Worm (Caenorhabditis elegans) whole organism, L1 larva: ENCODE measurements around the gene gcy-14.

Source experiments
- C04F5.9 ChIP-seq: sonication (generic microtip); optimal IDR thresholded peaks from 2 replicates; lab custom pipeline; 2016; ENCODE audit warnings: missing genetic modification characterization, missing compliant biosample characterization
- C34B4.2 ChIP-seq: sonication (generic microtip); optimal IDR thresholded peaks from 2 replicates; lab custom pipeline; 2017; ENCODE audit warnings: mild to moderate bottlenecking, missing genetic modification characterization, missing compliant biosample characterization
- F16B12.6 ChIP-seq: fragments of 150-350 bp; optimal IDR thresholded peaks from 2 replicates; lab custom pipeline; 2014; ENCODE audit warnings: missing biosample characterization, missing genetic modification characterization
- Y116A8C.19 ChIP-seq: sonication (generic microtip); optimal IDR thresholded peaks from 2 replicates; lab custom pipeline; 2016; ENCODE audit warnings: missing compliant biosample characterization, missing genetic modification characterization, borderline replicate concordance
- aha-1 ChIP-seq: fragments of 150-350 bp; optimal IDR thresholded peaks from 2 replicates; lab custom pipeline; 2014; ENCODE audit warnings: missing biosample characterization, missing genetic modification characterization
- alr-1 ChIP-seq: fragments of 200-800 bp; sonication (Bioruptor generic); optimal IDR thresholded peaks from 2 replicates; lab custom pipeline; 2018; ENCODE audit warnings: borderline replicate concordance, mild to moderate bottlenecking, missing genetic modification characterization, missing compliant biosample characterization
- aly-2 ChIP-seq: fragments of 150-350 bp; optimal IDR thresholded peaks from 2 replicates; lab custom pipeline; 2014; ENCODE audit warnings: missing biosample characterization, missing genetic modification characterization
- blmp-1 ChIP-seq: fragments of 150-350 bp; optimal IDR thresholded peaks from 2 replicates; lab custom pipeline; 2014; ENCODE audit warnings: missing biosample characterization, missing genetic modification characterization
- ceh-8 ChIP-seq: fragments of 200-800 bp; sonication (Bioruptor generic); optimal IDR thresholded peaks from 2 replicates; lab custom pipeline; 2018; ENCODE audit warnings: mild to moderate bottlenecking, missing genetic modification characterization, moderate library complexity, missing compliant biosample characterization
- ceh-82 ChIP-seq, 3 experiments: fragments of 150-350 bp in 1 of 3; sonication (generic microtip) in 2 of 3; optimal IDR thresholded peaks; 2 replicates each; lab custom pipeline; 2014 to 2017; ENCODE audit warnings: missing biosample characterization in 3 of 3, missing genetic modification characterization in 3 of 3
- ceh-90 ChIP-seq: sonication (generic microtip); optimal IDR thresholded peaks from 2 replicates; lab custom pipeline; 2016; ENCODE audit warnings: missing genetic modification characterization, missing compliant biosample characterization
- ces-1 ChIP-seq: fragments of 150-350 bp; optimal IDR thresholded peaks from 2 replicates; lab custom pipeline; 2014; ENCODE audit warnings: missing biosample characterization, missing genetic modification reagents, missing genetic modification characterization
- dpl-1 ChIP-seq, 3 experiments: fragments of 150-350 bp in 2 of 3; sonication (generic microtip) in 1 of 3; optimal IDR thresholded peaks; 2 replicates each; lab custom pipeline; 2014 to 2017; ENCODE audit warnings: missing biosample characterization in 3 of 3, missing genetic modification characterization in 3 of 3, missing genetic modification reagents in 3 of 3
- dsc-1 ChIP-seq: sonication (generic microtip); optimal IDR thresholded peaks from 2 replicates; lab custom pipeline; 2016; ENCODE audit warnings: mild to moderate bottlenecking, missing genetic modification characterization, missing compliant biosample characterization
- efl-1 ChIP-seq, 4 experiments: fragments of 150-350 bp; optimal IDR thresholded peaks in 3 of 4; peaks in 1 of 4; 1 replicate in 1 of 4; 2 replicates in 3 of 4; lab custom pipeline; 2014; ENCODE audit warnings: missing biosample characterization in 2 of 4, missing genetic modification characterization in 2 of 4, missing genetic modification reagents in 2 of 4
- elt-2 ChIP-seq: sonication (generic microtip); optimal IDR thresholded peaks from 2 replicates; lab custom pipeline; 2016; ENCODE audit warnings: missing genetic modification characterization, mild to moderate bottlenecking, inconsistent platforms, missing compliant biosample characterization, missing genetic modification reagents
- fkh-4 ChIP-seq: sonication (generic microtip); optimal IDR thresholded peaks from 2 replicates; lab custom pipeline; 2016; ENCODE audit warnings: missing compliant biosample characterization, missing genetic modification characterization, borderline replicate concordance
- fkh-8 ChIP-seq: sonication (generic microtip); optimal IDR thresholded peaks from 2 replicates; lab custom pipeline; 2016; ENCODE audit warnings: mild to moderate bottlenecking, missing genetic modification characterization, missing compliant biosample characterization
- fos-1 ChIP-seq: fragments of 150-350 bp; optimal IDR thresholded peaks from 2 replicates; lab custom pipeline; 2014; ENCODE audit warnings: missing biosample characterization, missing genetic modification characterization
- hlh-17 ChIP-seq: fragments of 200-800 bp; sonication (Bioruptor generic); optimal IDR thresholded peaks from 2 replicates; lab custom pipeline; 2018; ENCODE audit warnings: missing genetic modification characterization, mild to moderate bottlenecking, missing compliant biosample characterization, moderate library complexity, borderline replicate concordance
- isw-1 ChIP-seq: fragments of 200-800 bp; sonication (Bioruptor generic); IDR thresholded peaks from 2 replicates; pipeline ENCODE4 v1.3.6; 2022; ENCODE audit warnings: missing genetic modification characterization, missing compliant biosample characterization
- jun-1 ChIP-seq: fragments of 150-350 bp; optimal IDR thresholded peaks from 2 replicates; lab custom pipeline; 2014; ENCODE audit warnings: missing biosample characterization, missing genetic modification reagents, missing genetic modification characterization
- lin-13 ChIP-seq: fragments of 150-350 bp; optimal IDR thresholded peaks from 2 replicates; lab custom pipeline; 2014; ENCODE audit warnings: missing biosample characterization, missing genetic modification reagents, missing genetic modification characterization
- lin-14 ChIP-seq: fragments of 200-800 bp; sonication (Bioruptor generic); optimal IDR thresholded peaks from 2 replicates; lab custom pipeline; 2018; ENCODE audit warnings: mild to moderate bottlenecking, missing genetic modification characterization, moderate library complexity, missing compliant biosample characterization
- lin-35 ChIP-seq, 2 experiments: fragments of 150-350 bp; optimal IDR thresholded peaks; 2 replicates each; lab custom pipeline; 2014; ENCODE audit warnings: missing biosample characterization in 2 of 2, missing genetic modification characterization in 2 of 2, missing genetic modification reagents in 2 of 2
- lsy-2 ChIP-seq, 2 experiments: fragments of 150-350 bp; optimal IDR thresholded peaks; 2 replicates each; lab custom pipeline; 2014; ENCODE audit warnings: missing biosample characterization in 2 of 2, missing genetic modification characterization in 2 of 2
- mdl-1 ChIP-seq, 2 experiments: fragments of 150-350 bp; optimal IDR thresholded peaks; 2 replicates each; lab custom pipeline; 2014 to 2017; ENCODE audit warnings: missing biosample characterization in 2 of 2, missing genetic modification characterization in 2 of 2, inconsistent platforms in 1 of 2
- mep-1 ChIP-seq: fragments of 150-350 bp; optimal IDR thresholded peaks from 2 replicates; lab custom pipeline; 2014; ENCODE audit warnings: missing biosample characterization, missing genetic modification characterization
- nhr-11 ChIP-seq: fragments of 150-350 bp; optimal IDR thresholded peaks from 2 replicates; lab custom pipeline; 2014; ENCODE audit warnings: missing biosample characterization, missing genetic modification characterization
- nhr-12 ChIP-seq: sonication (generic microtip); optimal IDR thresholded peaks from 2 replicates; lab custom pipeline; 2017; ENCODE audit warnings: missing biosample characterization, missing genetic modification characterization
- nhr-19 ChIP-seq: fragments of 200-800 bp; sonication (Bioruptor generic); conservative IDR thresholded peaks from 2 replicates; pipeline ENCODE4 v1.3.6; 2022; ENCODE audit warnings: missing genetic modification characterization, missing compliant biosample characterization
- nhr-47 ChIP-seq: sonication (generic microtip); optimal IDR thresholded peaks from 2 replicates; lab custom pipeline; 2016; ENCODE audit warnings: mild to moderate bottlenecking, missing genetic modification characterization, moderate library complexity, missing compliant biosample characterization
- nhr-71 ChIP-seq: sonication (generic microtip); optimal IDR thresholded peaks from 2 replicates; lab custom pipeline; 2016; ENCODE audit warnings: mild to moderate bottlenecking, missing genetic modification characterization, moderate library complexity, missing compliant biosample characterization
- nhr-76 ChIP-seq: sonication (generic microtip); optimal IDR thresholded peaks from 2 replicates; lab custom pipeline; 2017; ENCODE audit warnings: missing biosample characterization, missing genetic modification characterization
- nhr-84 ChIP-seq: sonication (generic microtip); optimal IDR thresholded peaks from 2 replicates; lab custom pipeline; 2017; ENCODE audit warnings: missing biosample characterization, missing genetic modification characterization
- nhr-85 ChIP-seq: sonication (generic microtip); peaks from one replicate; lab custom pipeline; 2016; ENCODE audit warnings: missing genetic modification characterization, inconsistent platforms, missing compliant biosample characterization
- pag-3 ChIP-seq: sonication (generic microtip); optimal IDR thresholded peaks from 2 replicates; lab custom pipeline; 2017; ENCODE audit warnings: missing genetic modification characterization, mild to moderate bottlenecking, missing compliant biosample characterization, antibody characterized with exemption, borderline replicate concordance; ENCODE audit not compliant: insufficient read depth
- rnt-1 ChIP-seq: sonication (generic microtip); optimal IDR thresholded peaks from 2 replicates; lab custom pipeline; 2016; ENCODE audit warnings: mild to moderate bottlenecking, missing genetic modification characterization, moderate library complexity, missing compliant biosample characterization
- snpc-4 ChIP-seq: fragments of 150-350 bp; optimal IDR thresholded peaks from 2 replicates; lab custom pipeline; 2014; ENCODE audit warnings: missing biosample characterization, missing genetic modification characterization
- snu-23 ChIP-seq: sonication (generic microtip); optimal IDR thresholded peaks from 2 replicates; lab custom pipeline; 2016; ENCODE audit warnings: missing genetic modification characterization, missing compliant biosample characterization
- tbx-2 ChIP-seq: sonication (generic microtip); optimal IDR thresholded peaks from 2 replicates; lab custom pipeline; 2016; ENCODE audit warnings: missing genetic modification characterization, missing compliant biosample characterization
- tlp-1 ChIP-seq: fragments of 150-350 bp; optimal IDR thresholded peaks from 2 replicates; lab custom pipeline; 2014; ENCODE audit warnings: missing biosample characterization, missing genetic modification characterization
- unc-30 ChIP-seq: sonication (generic microtip); optimal IDR thresholded peaks from 2 replicates; lab custom pipeline; 2017; ENCODE audit warnings: missing biosample characterization, missing genetic modification characterization
- unc-62 ChIP-seq: fragments of 150-350 bp; optimal IDR thresholded peaks from 2 replicates; lab custom pipeline; 2014; ENCODE audit warnings: missing biosample characterization, missing genetic modification reagents, missing genetic modification characterization
- vab-15 ChIP-seq: sonication (generic microtip); optimal IDR thresholded peaks from 2 replicates; lab custom pipeline; 2017; ENCODE audit warnings: missing genotype, mild to moderate bottlenecking, missing genetic modification characterization, missing compliant biosample characterization
- zip-4 ChIP-seq: fragments of 200-800 bp; sonication (Bioruptor generic); optimal IDR thresholded peaks from 2 replicates; lab custom pipeline; 2018; ENCODE audit warnings: mild to moderate bottlenecking, missing genetic modification characterization, moderate library complexity, missing compliant biosample characterization
- ztf-11 ChIP-seq, 2 experiments: sonication (generic microtip); optimal IDR thresholded peaks; 2 replicates each; lab custom pipeline; 2016 to 2017; ENCODE audit warnings: missing genetic modification characterization in 2 of 2, missing biosample characterization in 1 of 2, missing compliant biosample characterization in 1 of 2

gcy-14 gene

DNA sequence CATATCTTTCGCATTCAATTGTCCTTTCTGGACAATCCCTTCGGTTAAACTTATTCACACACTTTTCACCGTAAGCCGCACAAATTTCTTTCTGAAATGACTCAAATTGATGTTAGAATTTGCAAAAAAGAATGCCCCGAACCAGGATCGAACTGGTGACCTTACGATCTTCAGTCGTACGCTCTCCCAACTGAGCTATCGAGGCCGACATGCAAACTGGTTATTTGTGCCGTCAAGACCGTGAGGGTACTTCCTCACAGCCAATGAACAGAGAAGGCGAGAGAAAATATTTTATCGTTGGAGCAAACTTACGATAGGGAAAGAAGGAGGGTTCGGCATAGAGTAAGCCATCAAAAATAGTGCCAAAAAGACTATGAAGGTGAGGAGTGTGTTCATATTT is 8.2 kb upstream of the gcy-14 start (continued):
- no peak for TF ChIP-seq zip-4 (GFP tag; lab: Kevin White, UChicago)
- no peak for TF ChIP-seq fkh-4
- TF ChIP-seq dsc-1 (tag; lab: Kevin White, UChicago) = peak; percentile 44
- TF ChIP-seq lin-35 (GFP tag; optimal IDR thresholded peaks at IDR 0.05; lab: Kevin White, UChicago) = peak; percentile 39 to 70
- no peak for TF ChIP-seq nhr-12 (tag; lab: Kevin White, UChicago)
- no peak for TF ChIP-seq F16B12.6 (tag; lab: Kevin White, UChicago)
- TF ChIP-seq Y116A8C.19 (tag; lab: Kevin White, UChicago) = no peak
- TF ChIP-seq lin-14 (GFP tag; lab: Kevin White, UChicago) = peak; percentile 38
- TF ChIP-seq efl-1 (optimal IDR thresholded peaks at IDR 0.05; lab: Kevin White, UChicago) = peak; percentile 20 to 45
- peak in 1 of 2 experiments; percentile 82 for TF ChIP-seq efl-1 (GFP tag; optimal IDR thresholded peaks at IDR 0.05 in 1 of 2; lab: Kevin White, UChicago)
- TF ChIP-seq nhr-85 (tag; lab: Kevin White, UChicago) = peak; percentile 28
- peak; percentile 0 to 40 for TF ChIP-seq lsy-2 (tag; optimal IDR thresholded peaks at IDR 0.05; lab: Kevin White, UChicago)
- TF ChIP-seq ces-1 = no peak
- TF ChIP-seq snu-23 (GFP tag; lab: Kevin White, UChicago) = peak; percentile 69
- TF ChIP-seq elt-2 (tag; lab: Kevin White, UChicago) = peak; percentile 20
- TF ChIP-seq dpl-1 (GFP tag; optimal IDR thresholded peaks at IDR 0.05; lab: Kevin White, UChicago) = peak in 2 of 3 experiments; percentile 11 to 32
- TF ChIP-seq nhr-71 (tag; lab: Kevin White, UChicago) = peak; percentile 61
- no peak for TF ChIP-seq isw-1 (GFP tag; lab: Robert Waterston, UW)
- peak; percentile 55 for TF ChIP-seq nhr-19 (GFP tag; lab: Robert Waterston, UW)
- peak; percentile 61 for TF ChIP-seq nhr-47 (tag; lab: Kevin White, UChicago)
- no peak for TF ChIP-seq ztf-11 (tag; optimal IDR thresholded peaks at IDR 0.05; lab: Kevin White, UChicago)
- no peak for TF ChIP-seq C34B4.2 (tag; lab: Kevin White, UChicago)
- no peak for TF ChIP-seq nhr-84
- no peak for TF ChIP-seq ceh-8 (GFP tag; lab: Kevin White, UChicago)
- no peak for TF ChIP-seq alr-1
- no peak for TF ChIP-seq fkh-8
- peak in 1 of 2 experiments; percentile 25 for TF ChIP-seq mdl-1 (tag; optimal IDR thresholded peaks at IDR 0.05; lab: Kevin White, UChicago)

- TF ChIP-seq unc-62 (GFP tag; lab: Kevin White, UChicago) (no peak), efl-1 (optimal IDR thresholded peaks at IDR 0.05; lab: Kevin White, UChicago) (no peak), efl-1 (GFP tag; optimal IDR thresholded peaks at IDR 0.05 in 1 of 2; lab: Kevin White, UChicago) (peak in 1 of 2 experiments; percentile 14)
Measured at ce11 chrV:14875371-14875770, 7.3 kb upstream of the gcy-14 start, which contains the start of gene ZC412.5. Gene ZC412.5, minus strand, starts transcription at chrV:14875471.

DNA sequence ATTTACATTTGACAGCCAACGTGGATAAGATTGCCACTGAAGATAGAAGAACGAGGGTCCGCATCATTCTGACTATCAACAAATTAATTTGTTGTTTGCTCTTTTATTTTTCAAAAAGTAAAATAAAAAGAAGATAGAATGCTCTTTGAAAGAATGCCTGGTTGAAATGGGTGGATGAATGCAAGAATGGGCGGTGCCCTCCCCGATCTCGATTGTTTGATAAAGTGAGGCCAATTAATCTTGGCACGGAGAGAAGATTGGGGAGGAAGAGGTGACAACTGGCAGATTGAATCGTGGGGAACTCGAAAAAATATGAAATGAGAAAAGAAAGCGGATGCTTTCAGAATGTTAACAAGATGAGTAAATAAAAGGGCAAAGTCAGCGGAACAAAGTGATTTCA is 3.3 kb upstream of the gcy-14 start, which contains the start of gene ZC412.3:
Gene ZC412.3 (minus strand): TSS at position 183 of the 400 bp plus-strand sequence.
- no peak for TF ChIP-seq blmp-1
- peak; percentile 11 for TF ChIP-seq mep-1 (tag; lab: Kevin White, UChicago)
- no peak for TF ChIP-seq lin-35 (GFP tag; optimal IDR thresholded peaks at IDR 0.05; lab: Kevin White, UChicago)
- no peak for TF ChIP-seq ceh-82 (tag; optimal IDR thresholded peaks at IDR 0.05; lab: Kevin White, UChicago)
- TF ChIP-seq lin-14 (GFP tag; lab: Kevin White, UChicago) = peak; percentile 77
- TF ChIP-seq C04F5.9 (tag; lab: Kevin White, UChicago) = no peak
- TF ChIP-seq efl-1 (optimal IDR thresholded peaks at IDR 0.05; lab: Kevin White, UChicago) = no peak
- no peak for TF ChIP-seq efl-1 (GFP tag; optimal IDR thresholded peaks at IDR 0.05 in 1 of 2; lab: Kevin White, UChicago)
- no peak for TF ChIP-seq aly-2 (tag; lab: Kevin White, UChicago)
- peak; percentile 88 for TF ChIP-seq pag-3 (tag; lab: Kevin White, UChicago)
- TF ChIP-seq fkh-4 = no peak
- no peak for TF ChIP-seq nhr-19 (GFP tag; lab: Robert Waterston, UW)
- peak; percentile 23 for TF ChIP-seq snu-23 (GFP tag; lab: Kevin White, UChicago)
- no peak for TF ChIP-seq snpc-4 (tag; lab: Kevin White, UChicago)
- no peak for TF ChIP-seq unc-30 (tag; lab: Kevin White, UChicago)
- TF ChIP-seq nhr-76 (tag; lab: Kevin White, UChicago) = no peak
- TF ChIP-seq nhr-71 (tag; lab: Kevin White, UChicago) = no peak
- no peak for TF ChIP-seq ceh-90 (tag; lab: Kevin White, UChicago)
- no peak for TF ChIP-seq tbx-2 (tag; lab: Kevin White, UChicago)
- no peak for TF ChIP-seq tlp-1
- peak; percentile 72 for TF ChIP-seq rnt-1 (tag; lab: Kevin White, UChicago)
- TF ChIP-seq hlh-17 (GFP tag; lab: Kevin White, UChicago) = no peak
- TF ChIP-seq fos-1 (tag; lab: Kevin White, UChicago) = no peak
- TF ChIP-seq nhr-11 (tag; lab: Kevin White, UChicago) = no peak
- no peak for TF ChIP-seq aha-1 (tag; lab: Kevin White, UChicago)
- TF ChIP-seq jun-1 (tag; lab: Kevin White, UChicago) = no peak
- TF ChIP-seq vab-15 (tag; lab: Kevin White, UChicago) = peak; percentile 3
- no peak for TF ChIP-seq F16B12.6 (tag; lab: Kevin White, UChicago)
- TF ChIP-seq elt-2 (tag; lab: Kevin White, UChicago) = no peak
- TF ChIP-seq lin-13 (GFP tag; lab: Kevin White, UChicago) = no peak
